Worm (Caenorhabditis elegans): Measurements from ENCODE around the gene pqn-89.

DNA sequence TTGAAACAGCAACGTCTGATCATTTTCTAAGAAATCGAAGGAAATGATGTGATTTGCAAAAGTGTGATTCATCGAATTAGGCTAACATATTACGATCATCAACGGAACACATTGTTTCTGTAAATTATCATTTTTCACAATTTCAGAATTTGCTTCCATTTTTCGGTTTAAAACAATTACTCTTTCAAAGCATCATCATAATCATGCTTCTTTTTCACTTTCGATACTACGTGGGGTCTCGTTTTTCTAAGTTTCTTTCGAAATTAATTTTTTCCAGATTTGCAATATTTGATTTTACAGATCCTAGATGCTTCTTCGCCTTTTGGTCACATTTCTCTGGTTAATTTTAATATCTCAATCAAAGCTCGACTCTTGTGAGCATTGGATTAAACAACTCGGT, 26.3 kb upstream of the pqn-89 start, which contains the start of gene tyr-6:
- TF ChIP-seq tbx-11 (GFP tag; IDR thresholded peaks at IDR 0.05) = no peak
- TF ChIP-seq tra-4 (tag; optimal IDR thresholded peaks at IDR 0.05) = no peak
